Worm (Caenorhabditis elegans) whole organism, L4 larva: ENCODE measurements around the gene marc-5.
"Not testable (repeated sequence)": the region's sequence is repeated elsewhere in the genome, so short reads cannot be mapped to it uniquely, and the experiment has no call there.

Source experiments
- ama-1 ChIP-seq: fragments of 150-350 bp; optimal IDR thresholded peaks from 2 replicates; lab custom pipeline; 2014; ENCODE audit warnings: inconsistent platforms, mixed read lengths
- ceh-20 ChIP-seq: fragments of 200-800 bp; sonication (Bioruptor generic); IDR thresholded peaks from 2 replicates; pipeline ENCODE4 v1.3.6; 2022; ENCODE audit warnings: missing genetic modification reagents, missing genetic modification characterization, missing compliant biosample characterization
- egl-43 ChIP-seq: fragments of 200-800 bp; sonication (Bioruptor generic); IDR thresholded peaks from 2 replicates; pipeline ENCODE4 v1.3.6; 2022; ENCODE audit warnings: missing genetic modification reagents, missing genetic modification characterization, missing compliant biosample characterization
- fkh-10 ChIP-seq: fragments of 150-350 bp; optimal IDR thresholded peaks from 2 replicates; lab custom pipeline; 2014; ENCODE audit warnings: missing biosample characterization, missing genetic modification reagents, missing genetic modification characterization
- hlh-30 ChIP-seq: sonication (generic microtip); optimal IDR thresholded peaks from 2 replicates; lab custom pipeline; 2017; ENCODE audit warnings: antibody characterized with exemption, mild to moderate bottlenecking, missing genetic modification characterization, missing compliant biosample characterization; ENCODE audit not compliant: insufficient read depth
- jun-1 ChIP-seq: fragments of 150-350 bp; optimal IDR thresholded peaks from 2 replicates; lab custom pipeline; 2014; ENCODE audit warnings: missing biosample characterization, missing genetic modification reagents, missing genetic modification characterization
- mep-1 ChIP-seq: fragments of 150-350 bp; sonication (generic microtip); optimal IDR thresholded peaks from 3 replicates; lab custom pipeline; 2014; ENCODE audit warnings: missing biosample characterization, missing genetic modification characterization
- nhr-25 ChIP-seq: sonication (generic microtip); optimal IDR thresholded peaks from 2 replicates; lab custom pipeline; 2017; ENCODE audit warnings: missing genetic modification characterization, mild to moderate bottlenecking, missing compliant biosample characterization, antibody characterized with exemption, moderate library complexity, borderline replicate concordance; ENCODE audit not compliant: insufficient read depth
- nhr-42 ChIP-seq: fragments of 200-800 bp; sonication (Bioruptor generic); IDR thresholded peaks from 2 replicates; pipeline ENCODE4 v1.3.6; 2022; ENCODE audit warnings: missing genetic modification characterization, missing compliant biosample characterization
- unc-39 ChIP-seq: sonication (generic microtip); optimal IDR thresholded peaks from 2 replicates; lab custom pipeline; 2017; ENCODE audit warnings: missing biosample characterization, missing genetic modification characterization
- zag-1 ChIP-seq: fragments of 150-350 bp; optimal IDR thresholded peaks from 2 replicates; lab custom pipeline; 2014; ENCODE audit warnings: missing biosample characterization, missing genetic modification characterization
- zip-2 ChIP-seq: fragments of 150-350 bp; optimal IDR thresholded peaks from 2 replicates; lab custom pipeline; 2014; ENCODE audit warnings: missing biosample characterization, missing genetic modification characterization

- not testable (repeated sequence) for TF ChIP-seq mep-1 (tag; lab: Kevin White, UChicago); egl-43 (GFP tag; lab: Robert Waterston, UW); fkh-10 (GFP tag; lab: Kevin White, UChicago); nhr-42 (GFP tag; lab: Robert Waterston, UW); jun-1 (tag; lab: Kevin White, UChicago); hlh-30; nhr-25 (tag; lab: Kevin White, UChicago); zip-2 (tag; lab: Kevin White, UChicago); zag-1; ceh-20 (GFP tag; lab: Robert Waterston, UW); ama-1 (lab: Kevin White, UChicago); unc-39
Observed at ce11 chrII:12318541-12318940, 60.8 kb downstream of the marc-5 start, which contains the start of gene sre-49.
